Worm (Caenorhabditis elegans) whole organism, L1 larva: ENCODE measurements around the gene srz-48.

ENCODE experiments used
- C16A3.4 ChIP-seq: fragments of 150-350 bp; optimal IDR thresholded peaks from 2 replicates; lab custom pipeline; 2014; ENCODE audit warnings: missing biosample characterization, missing genetic modification characterization
- C34B4.2 ChIP-seq: sonication (generic microtip); optimal IDR thresholded peaks from 2 replicates; lab custom pipeline; 2017; ENCODE audit warnings: mild to moderate bottlenecking, missing genetic modification characterization, missing compliant biosample characterization
- F16B12.6 ChIP-seq: fragments of 150-350 bp; optimal IDR thresholded peaks from 2 replicates; lab custom pipeline; 2014; ENCODE audit warnings: missing biosample characterization, missing genetic modification characterization
- aha-1 ChIP-seq: fragments of 150-350 bp; optimal IDR thresholded peaks from 2 replicates; lab custom pipeline; 2014; ENCODE audit warnings: missing biosample characterization, missing genetic modification characterization
- aly-2 ChIP-seq: fragments of 150-350 bp; optimal IDR thresholded peaks from 2 replicates; lab custom pipeline; 2014; ENCODE audit warnings: missing biosample characterization, missing genetic modification characterization
- blmp-1 ChIP-seq: fragments of 150-350 bp; optimal IDR thresholded peaks from 2 replicates; lab custom pipeline; 2014; ENCODE audit warnings: missing biosample characterization, missing genetic modification characterization
- ceh-8 ChIP-seq: fragments of 200-800 bp; sonication (Bioruptor generic); optimal IDR thresholded peaks from 2 replicates; lab custom pipeline; 2018; ENCODE audit warnings: mild to moderate bottlenecking, missing genetic modification characterization, moderate library complexity, missing compliant biosample characterization
- ceh-88 ChIP-seq: fragments of 200-800 bp; sonication (Bioruptor generic); IDR thresholded peaks from 2 replicates; pipeline ENCODE4 v1.3.6; 2022; ENCODE audit warnings: missing genetic modification characterization, missing compliant biosample characterization
- dsc-1 ChIP-seq: sonication (generic microtip); optimal IDR thresholded peaks from 2 replicates; lab custom pipeline; 2016; ENCODE audit warnings: mild to moderate bottlenecking, missing genetic modification characterization, missing compliant biosample characterization
- efl-1 ChIP-seq, 4 experiments: fragments of 150-350 bp; optimal IDR thresholded peaks in 3 of 4; peaks in 1 of 4; 1 replicate in 1 of 4; 2 replicates in 3 of 4; lab custom pipeline; 2014; ENCODE audit warnings: missing biosample characterization in 2 of 4, missing genetic modification characterization in 2 of 4, missing genetic modification reagents in 2 of 4
- egl-27 ChIP-seq, 2 experiments: fragments of 150-350 bp in 1 of 2; sonication (generic microtip); optimal IDR thresholded peaks; 3 replicates each; lab custom pipeline; 2017 to 2018; ENCODE audit warnings: missing biosample characterization in 2 of 2, missing genetic modification characterization in 2 of 2, missing genetic modification reagents in 2 of 2
- elt-3 ChIP-seq, 6 experiments: fragments of 150-350 bp in 1 of 6; sonication (generic microtip); optimal IDR thresholded peaks; 2 replicates each; lab custom pipeline; 2017 to 2018; ENCODE audit warnings: missing biosample characterization in 6 of 6, missing genetic modification characterization in 6 of 6, inconsistent platforms in 1 of 6
- ets-5 ChIP-seq: fragments of 200-800 bp; sonication (Bioruptor generic); IDR thresholded peaks from 2 replicates; pipeline ENCODE4 v1.3.6; 2022; ENCODE audit warnings: missing genetic modification characterization, missing compliant biosample characterization
- fkh-4 ChIP-seq: sonication (generic microtip); optimal IDR thresholded peaks from 2 replicates; lab custom pipeline; 2016; ENCODE audit warnings: missing compliant biosample characterization, missing genetic modification characterization, borderline replicate concordance
- fkh-8 ChIP-seq: sonication (generic microtip); optimal IDR thresholded peaks from 2 replicates; lab custom pipeline; 2016; ENCODE audit warnings: mild to moderate bottlenecking, missing genetic modification characterization, missing compliant biosample characterization
- grh-1 ChIP-seq: fragments of 200-800 bp; sonication (Bioruptor generic); IDR thresholded peaks from 2 replicates; pipeline ENCODE4 v1.3.6; 2022; ENCODE audit warnings: missing genetic modification reagents, missing genetic modification characterization, missing compliant biosample characterization
- hpl-2 ChIP-seq: fragments of 150-350 bp; optimal IDR thresholded peaks from 2 replicates; lab custom pipeline; 2014; ENCODE audit warnings: missing biosample characterization, missing genetic modification reagents, missing genetic modification characterization
- isw-1 ChIP-seq: fragments of 200-800 bp; sonication (Bioruptor generic); IDR thresholded peaks from 2 replicates; pipeline ENCODE4 v1.3.6; 2022; ENCODE audit warnings: missing genetic modification characterization, missing compliant biosample characterization
- jun-1 ChIP-seq: fragments of 150-350 bp; optimal IDR thresholded peaks from 2 replicates; lab custom pipeline; 2014; ENCODE audit warnings: missing biosample characterization, missing genetic modification reagents, missing genetic modification characterization
- lin-14 ChIP-seq: fragments of 200-800 bp; sonication (Bioruptor generic); optimal IDR thresholded peaks from 2 replicates; lab custom pipeline; 2018; ENCODE audit warnings: mild to moderate bottlenecking, missing genetic modification characterization, moderate library complexity, missing compliant biosample characterization
- lir-3 ChIP-seq: sonication (generic microtip); optimal IDR thresholded peaks from 2 replicates; lab custom pipeline; 2016; ENCODE audit warnings: mild to moderate bottlenecking, missing genetic modification characterization, moderate library complexity, missing compliant biosample characterization; ENCODE audit not compliant: poor library complexity
- mef-2 ChIP-seq: fragments of 150-350 bp; optimal IDR thresholded peaks from 2 replicates; lab custom pipeline; 2014; ENCODE audit warnings: missing biosample characterization, missing genetic modification characterization
- mep-1 ChIP-seq: fragments of 150-350 bp; optimal IDR thresholded peaks from 2 replicates; lab custom pipeline; 2014; ENCODE audit warnings: missing biosample characterization, missing genetic modification characterization
- nhr-11 ChIP-seq: fragments of 150-350 bp; optimal IDR thresholded peaks from 2 replicates; lab custom pipeline; 2014; ENCODE audit warnings: missing biosample characterization, missing genetic modification characterization
- nhr-12 ChIP-seq: sonication (generic microtip); optimal IDR thresholded peaks from 2 replicates; lab custom pipeline; 2017; ENCODE audit warnings: missing biosample characterization, missing genetic modification characterization
- nhr-19 ChIP-seq: fragments of 200-800 bp; sonication (Bioruptor generic); conservative IDR thresholded peaks from 2 replicates; pipeline ENCODE4 v1.3.6; 2022; ENCODE audit warnings: missing genetic modification characterization, missing compliant biosample characterization
- nhr-20 ChIP-seq: sonication (generic microtip); optimal IDR thresholded peaks from 2 replicates; lab custom pipeline; 2016; ENCODE audit warnings: mild to moderate bottlenecking, missing genetic modification characterization, missing compliant biosample characterization
- nhr-237 ChIP-seq: fragments of 150-350 bp; optimal IDR thresholded peaks from 2 replicates; lab custom pipeline; 2014; ENCODE audit warnings: missing biosample characterization, missing genetic modification characterization
- nhr-47 ChIP-seq: sonication (generic microtip); optimal IDR thresholded peaks from 2 replicates; lab custom pipeline; 2016; ENCODE audit warnings: mild to moderate bottlenecking, missing genetic modification characterization, moderate library complexity, missing compliant biosample characterization
- nhr-71 ChIP-seq: sonication (generic microtip); optimal IDR thresholded peaks from 2 replicates; lab custom pipeline; 2016; ENCODE audit warnings: mild to moderate bottlenecking, missing genetic modification characterization, moderate library complexity, missing compliant biosample characterization
- nhr-77 ChIP-seq: fragments of 150-350 bp; optimal IDR thresholded peaks from 2 replicates; lab custom pipeline; 2014; ENCODE audit warnings: missing biosample characterization, missing genetic modification characterization
- nhr-85 ChIP-seq: sonication (generic microtip); peaks from one replicate; lab custom pipeline; 2016; ENCODE audit warnings: missing genetic modification characterization, inconsistent platforms, missing compliant biosample characterization
- nhr-90 ChIP-seq: sonication (generic microtip); optimal IDR thresholded peaks from 2 replicates; lab custom pipeline; 2016; ENCODE audit warnings: mild to moderate bottlenecking, missing genetic modification characterization, missing compliant biosample characterization; ENCODE audit not compliant: poor library complexity
- pax-3 ChIP-seq: fragments of 200-800 bp; sonication (Bioruptor generic); optimal IDR thresholded peaks from 2 replicates; lab custom pipeline; 2018; ENCODE audit warnings: mild to moderate bottlenecking, missing genetic modification characterization, moderate library complexity, missing compliant biosample characterization
- rnt-1 ChIP-seq: sonication (generic microtip); optimal IDR thresholded peaks from 2 replicates; lab custom pipeline; 2016; ENCODE audit warnings: mild to moderate bottlenecking, missing genetic modification characterization, moderate library complexity, missing compliant biosample characterization
- sox-4 ChIP-seq: sonication (generic microtip); optimal IDR thresholded peaks from 2 replicates; lab custom pipeline; 2016; ENCODE audit warnings: missing genetic modification characterization, missing compliant biosample characterization
- swsn-7 ChIP-seq: sonication (generic microtip); optimal IDR thresholded peaks from 2 replicates; lab custom pipeline; 2016; ENCODE audit warnings: missing genetic modification characterization, missing compliant biosample characterization
- tlp-1 ChIP-seq: fragments of 150-350 bp; optimal IDR thresholded peaks from 2 replicates; lab custom pipeline; 2014; ENCODE audit warnings: missing biosample characterization, missing genetic modification characterization
- unc-86 ChIP-seq: sonication (generic microtip); optimal IDR thresholded peaks from 2 replicates; lab custom pipeline; 2016; ENCODE audit warnings: missing genetic modification characterization, missing compliant biosample characterization
- unc-98 ChIP-seq: fragments of 200-800 bp; sonication (Bioruptor generic); IDR thresholded peaks from 2 replicates; pipeline ENCODE4 v1.3.6; 2022; ENCODE audit warnings: missing genetic modification characterization, missing compliant biosample characterization
- vab-15 ChIP-seq: sonication (generic microtip); optimal IDR thresholded peaks from 2 replicates; lab custom pipeline; 2017; ENCODE audit warnings: missing genotype, mild to moderate bottlenecking, missing genetic modification characterization, missing compliant biosample characterization
- zag-1 ChIP-seq: fragments of 150-350 bp; optimal IDR thresholded peaks from 2 replicates; lab custom pipeline; 2014; ENCODE audit warnings: missing biosample characterization, missing genetic modification characterization
- zip-4 ChIP-seq: fragments of 200-800 bp; sonication (Bioruptor generic); optimal IDR thresholded peaks from 2 replicates; lab custom pipeline; 2018; ENCODE audit warnings: mild to moderate bottlenecking, missing genetic modification characterization, moderate library complexity, missing compliant biosample characterization
- ztf-11 ChIP-seq, 2 experiments: sonication (generic microtip); optimal IDR thresholded peaks; 2 replicates each; lab custom pipeline; 2016 to 2017; ENCODE audit warnings: missing genetic modification characterization in 2 of 2, missing biosample characterization in 1 of 2, missing compliant biosample characterization in 1 of 2

srz-48 gene

ce11 chrV:17460061-17460460 is at the start of gene srz-48:
Gene srz-48, minus strand, starts transcription at chrV:17460161.
- TF ChIP-seq ets-5 (GFP tag; lab: Robert Waterston, UW): no peak
- TF ChIP-seq nhr-11: no peak
- TF ChIP-seq hpl-2 (GFP tag; lab: Kevin White, UChicago): no peak
- TF ChIP-seq nhr-47: no peak
- no peak for TF ChIP-seq swsn-7
- no peak for TF ChIP-seq nhr-19
- no peak for TF ChIP-seq aly-2 (tag; lab: Kevin White, UChicago)
- no peak for TF ChIP-seq jun-1 (tag; lab: Kevin White, UChicago)
- no peak for TF ChIP-seq efl-1 (optimal IDR thresholded peaks at IDR 0.05; lab: Kevin White, UChicago)
- no peak for TF ChIP-seq efl-1 (GFP tag; optimal IDR thresholded peaks at IDR 0.05 in 1 of 2; lab: Kevin White, UChicago)
- no peak for TF ChIP-seq nhr-85
- TF ChIP-seq C16A3.4 (tag; lab: Kevin White, UChicago): no peak
- TF ChIP-seq ztf-11 (tag; optimal IDR thresholded peaks at IDR 0.05; lab: Kevin White, UChicago): no peak
- no peak for TF ChIP-seq C34B4.2 (tag; lab: Kevin White, UChicago)
- no peak for TF ChIP-seq nhr-71 (tag; lab: Kevin White, UChicago)
- TF ChIP-seq elt-3 (tag; optimal IDR thresholded peaks at IDR 0.05; lab: Kevin White, UChicago): no peak
- no peak for TF ChIP-seq lin-14 (GFP tag; lab: Kevin White, UChicago)
- no peak for TF ChIP-seq fkh-8
- TF ChIP-seq, all 84 proteins: peak for 0

ce11 chrV:17508493-17508892 is 48.5 kb upstream of the srz-48 start, which contains the start of gene srw-32:
Gene srw-32, plus strand, starts transcription at chrV:17508793.
- TF ChIP-seq lir-3: no peak
- no peak for TF ChIP-seq vab-15 (tag; lab: Kevin White, UChicago)
- TF ChIP-seq tlp-1 (tag; lab: Kevin White, UChicago): no peak
- no peak for TF ChIP-seq rnt-1 (tag; lab: Kevin White, UChicago)
- TF ChIP-seq unc-98 (GFP tag; lab: Robert Waterston, UW): no peak
- no peak for TF ChIP-seq zag-1 (tag; lab: Kevin White, UChicago)
- TF ChIP-seq blmp-1 (tag; lab: Kevin White, UChicago): no peak
- no peak for TF ChIP-seq hpl-2 (GFP tag; lab: Kevin White, UChicago)
- TF ChIP-seq mep-1 (tag; lab: Kevin White, UChicago): no peak
- TF ChIP-seq fkh-4 (tag; lab: Kevin White, UChicago): no peak
- TF ChIP-seq nhr-20 (tag; lab: Kevin White, UChicago): no peak
- no peak for TF ChIP-seq C16A3.4 (tag; lab: Kevin White, UChicago)
- TF ChIP-seq nhr-12 (tag; lab: Kevin White, UChicago): no peak
- TF ChIP-seq pax-3 (tag; lab: Kevin White, UChicago): no peak
- TF ChIP-seq sox-4 (tag; lab: Kevin White, UChicago): no peak
- TF ChIP-seq unc-86: no peak

- no peak for TF ChIP-seq mef-2 (tag; lab: Kevin White, UChicago)
- TF ChIP-seq, all 84 proteins: peak for 0
Measured at ce11 chrV:17506289-17506688, 46.3 kb upstream of the srz-48 start, which contains the start of gene srw-31. Gene srw-31, plus strand, starts transcription at chrV:17506589.

ce11 chrV:17500055-17500454 is 40.1 kb upstream of the srz-48 start:
- TF ChIP-seq ceh-88 (GFP tag; lab: Robert Waterston, UW) (no peak), fkh-8 (no peak)

ce11 chrV:17496071-17496470 is 36.1 kb upstream of the srz-48 start, which contains the start of gene srh-118:
Gene srh-118, minus strand, starts transcription at chrV:17496171.
- no peak for TF ChIP-seq nhr-237
- TF ChIP-seq nhr-12 (tag; lab: Kevin White, UChicago): no peak
- no peak for TF ChIP-seq mep-1 (tag; lab: Kevin White, UChicago)
- TF ChIP-seq dsc-1 (tag; lab: Kevin White, UChicago): no peak
- TF ChIP-seq F16B12.6 (tag; lab: Kevin White, UChicago): no peak
- no peak for TF ChIP-seq swsn-7
- no peak for TF ChIP-seq C34B4.2 (tag; lab: Kevin White, UChicago)
- TF ChIP-seq zip-4 (GFP tag; lab: Kevin White, UChicago): no peak
- no peak for TF ChIP-seq aha-1 (tag; lab: Kevin White, UChicago)
- TF ChIP-seq unc-98 (GFP tag; lab: Robert Waterston, UW): no peak
- no peak for TF ChIP-seq nhr-77 (tag; lab: Kevin White, UChicago)
- no peak for TF ChIP-seq nhr-90 (tag; lab: Kevin White, UChicago)
- no peak for TF ChIP-seq ets-5 (GFP tag; lab: Robert Waterston, UW)
- no peak for TF ChIP-seq ceh-8
- no peak for TF ChIP-seq isw-1 (GFP tag; lab: Robert Waterston, UW)
- TF ChIP-seq egl-27 (tag; optimal IDR thresholded peaks at IDR 0.05; lab: Kevin White, UChicago): no peak
- TF ChIP-seq nhr-19: no peak
- TF ChIP-seq blmp-1 (tag; lab: Kevin White, UChicago): no peak
- TF ChIP-seq grh-1 (GFP tag; lab: Robert Waterston, UW): no peak
